Worm (Caenorhabditis elegans) whole organism, L3 larva: ENCODE measurements around the gene C12D8.13.

Experiments
- R02D3.7 ChIP-seq: fragments of 150-350 bp; optimal IDR thresholded peaks from 2 replicates; lab custom pipeline; 2014; ENCODE audit warnings: missing biosample characterization, missing genetic modification characterization
- aly-2 ChIP-seq: fragments of 150-350 bp; optimal IDR thresholded peaks from 2 replicates; lab custom pipeline; 2014; ENCODE audit warnings: missing biosample characterization, missing genetic modification characterization
- ceh-16 ChIP-seq: sonication (generic microtip); optimal IDR thresholded peaks from 2 replicates; lab custom pipeline; 2017; ENCODE audit warnings: missing biosample characterization, missing genetic modification characterization
- ceh-28 ChIP-seq: fragments of 150-350 bp; optimal IDR thresholded peaks from 2 replicates; lab custom pipeline; 2014; ENCODE audit warnings: missing biosample characterization, missing genetic modification reagents, missing genetic modification characterization
- ceh-82 ChIP-seq: fragments of 150-350 bp; optimal IDR thresholded peaks from 2 replicates; lab custom pipeline; 2014; ENCODE audit warnings: missing biosample characterization, missing genetic modification characterization
- ceh-9 ChIP-seq: sonication (generic microtip); optimal IDR thresholded peaks from 2 replicates; lab custom pipeline; 2018; ENCODE audit warnings: missing biosample characterization, missing genetic modification characterization
- daf-12 ChIP-seq: fragments of 150-350 bp; optimal IDR thresholded peaks from 2 replicates; lab custom pipeline; 2014; ENCODE audit warnings: missing biosample characterization, missing genetic modification reagents, missing genetic modification characterization
- egl-27 ChIP-seq: sonication (generic microtip); optimal IDR thresholded peaks from 4 replicates; lab custom pipeline; 2017; ENCODE audit warnings: missing biosample characterization, missing genetic modification reagents, missing genetic modification characterization
- egl-5 ChIP-seq: fragments of 150-350 bp; optimal IDR thresholded peaks from 2 replicates; lab custom pipeline; 2017; ENCODE audit warnings: missing biosample characterization, missing genetic modification reagents, missing genetic modification characterization, inconsistent platforms
- elt-1 ChIP-seq: fragments of 150-350 bp; optimal IDR thresholded peaks from 2 replicates; lab custom pipeline; 2014; ENCODE audit warnings: missing biosample characterization, missing genetic modification characterization
- elt-2 ChIP-seq: sonication (generic microtip); optimal IDR thresholded peaks from 2 replicates; lab custom pipeline; 2016; ENCODE audit warnings: missing genetic modification reagents, mild to moderate bottlenecking, missing genetic modification characterization, missing compliant biosample characterization
- elt-3 ChIP-seq, 3 experiments: fragments of 150-350 bp in 1 of 3; sonication (generic microtip) in 2 of 3; optimal IDR thresholded peaks; 2 replicates in 2 of 3; 4 replicates in 1 of 3; lab custom pipeline; 2014 to 2017; ENCODE audit warnings: missing biosample characterization in 3 of 3, missing genetic modification characterization in 3 of 3
- eor-1 ChIP-seq, 2 experiments: fragments of 150-350 bp; optimal IDR thresholded peaks; 2 replicates each; lab custom pipeline; 2014 to 2018; ENCODE audit warnings: missing biosample characterization in 2 of 2, missing genetic modification characterization in 2 of 2
- fkh-10 ChIP-seq: sonication (generic microtip); optimal IDR thresholded peaks from 2 replicates; lab custom pipeline; 2017; ENCODE audit warnings: missing biosample characterization, missing genetic modification reagents, missing genetic modification characterization
- fkh-2 ChIP-seq: fragments of 150-350 bp; optimal IDR thresholded peaks from 2 replicates; lab custom pipeline; 2014; ENCODE audit warnings: missing biosample characterization, missing genetic modification reagents, missing genetic modification characterization
- jun-1 ChIP-seq: fragments of 150-350 bp; optimal IDR thresholded peaks from 2 replicates; lab custom pipeline; 2014; ENCODE audit warnings: missing biosample characterization, missing genetic modification reagents, missing genetic modification characterization
- lin-15B ChIP-seq: fragments of 150-350 bp; optimal IDR thresholded peaks from 2 replicates; lab custom pipeline; 2014; ENCODE audit warnings: missing biosample characterization, missing genetic modification characterization
- lin-39 ChIP-seq: fragments of 150-350 bp; optimal IDR thresholded peaks from 2 replicates; lab custom pipeline; 2018; ENCODE audit warnings: missing biosample characterization, missing genetic modification reagents, missing genetic modification characterization
- mdl-1 ChIP-seq: fragments of 150-350 bp; optimal IDR thresholded peaks from 2 replicates; lab custom pipeline; 2014; ENCODE audit warnings: missing biosample characterization, missing genetic modification characterization
- mml-1 ChIP-seq: fragments of 150-350 bp; sonication (generic microtip); optimal IDR thresholded peaks from 3 replicates; lab custom pipeline; 2014; ENCODE audit warnings: missing biosample characterization, missing genetic modification characterization
- nfya-1 ChIP-seq: sonication (generic microtip); optimal IDR thresholded peaks from 2 replicates; lab custom pipeline; 2017; ENCODE audit warnings: missing genetic modification characterization, mild to moderate bottlenecking, missing compliant biosample characterization, antibody characterized with exemption, moderate library complexity; ENCODE audit not compliant: insufficient read depth
- nhr-12 ChIP-seq: fragments of 150-350 bp; optimal IDR thresholded peaks from 2 replicates; lab custom pipeline; 2014; ENCODE audit warnings: missing biosample characterization, missing genetic modification characterization
- nhr-23 ChIP-seq: fragments of 150-350 bp; optimal IDR thresholded peaks from 2 replicates; lab custom pipeline; 2014; ENCODE audit warnings: missing biosample characterization, missing genetic modification reagents, missing genetic modification characterization
- nhr-237 ChIP-seq: fragments of 150-350 bp; optimal IDR thresholded peaks from 2 replicates; lab custom pipeline; 2014; ENCODE audit warnings: missing biosample characterization, missing genetic modification characterization
- nhr-25 ChIP-seq: sonication (generic microtip); optimal IDR thresholded peaks from 2 replicates; lab custom pipeline; 2017; ENCODE audit warnings: missing biosample characterization, missing genetic modification characterization
- nhr-43 ChIP-seq: sonication (generic microtip); optimal IDR thresholded peaks from 2 replicates; lab custom pipeline; 2016; ENCODE audit warnings: mild to moderate bottlenecking, missing genetic modification characterization, missing compliant biosample characterization; ENCODE audit not compliant: poor library complexity, severe bottlenecking
- nhr-76 ChIP-seq: fragments of 150-350 bp; sonication (generic microtip); optimal IDR thresholded peaks from 5 replicates; lab custom pipeline; 2014; ENCODE audit warnings: missing biosample characterization, missing genetic modification characterization
- nhr-77 ChIP-seq: fragments of 150-350 bp; optimal IDR thresholded peaks from 2 replicates; lab custom pipeline; 2014; ENCODE audit warnings: missing biosample characterization, missing genetic modification characterization
- pha-4 ChIP-seq: fragments of 150-350 bp; optimal IDR thresholded peaks from 2 replicates; lab custom pipeline; 2014; ENCODE audit warnings: missing biosample characterization, missing genetic modification reagents, missing genetic modification characterization
- pqm-1 ChIP-seq: fragments of 150-350 bp; optimal IDR thresholded peaks from 2 replicates; lab custom pipeline; 2017; ENCODE audit warnings: missing biosample characterization, missing genetic modification characterization, inconsistent platforms
- sea-2 ChIP-seq: fragments of 150-350 bp; sonication (generic microtip); optimal IDR thresholded peaks from 4 replicates; lab custom pipeline; 2014; ENCODE audit warnings: missing biosample characterization, missing genetic modification reagents, missing genetic modification characterization
- skn-1 ChIP-seq: fragments of 150-350 bp; optimal IDR thresholded peaks from 2 replicates; lab custom pipeline; 2014; ENCODE audit warnings: missing biosample characterization, missing genetic modification characterization
- snpc-4 ChIP-seq: fragments of 150-350 bp; optimal IDR thresholded peaks from 2 replicates; lab custom pipeline; 2014; ENCODE audit warnings: missing biosample characterization, missing genetic modification characterization
- tbx-2 ChIP-seq: sonication (generic microtip); optimal IDR thresholded peaks from 2 replicates; lab custom pipeline; 2016; ENCODE audit warnings: mild to moderate bottlenecking, missing genetic modification characterization, missing compliant biosample characterization
- unc-39 ChIP-seq: sonication (generic microtip); optimal IDR thresholded peaks from 4 replicates; lab custom pipeline; 2017; ENCODE audit warnings: missing biosample characterization, missing genetic modification characterization
- unc-62 ChIP-seq: fragments of 150-350 bp; sonication (generic microtip); optimal IDR thresholded peaks from 4 replicates; lab custom pipeline; 2014; ENCODE audit warnings: missing biosample characterization, missing genetic modification reagents, missing genetic modification characterization
- zag-1 ChIP-seq: fragments of 150-350 bp; optimal IDR thresholded peaks from 2 replicates; lab custom pipeline; 2014; ENCODE audit warnings: missing biosample characterization, missing genetic modification characterization
- ztf-11 ChIP-seq: fragments of 150-350 bp; optimal IDR thresholded peaks from 2 replicates; lab custom pipeline; 2014; ENCODE audit warnings: missing biosample characterization, missing genetic modification characterization
- ztf-4 ChIP-seq: fragments of 150-350 bp; optimal IDR thresholded peaks from 2 replicates; lab custom pipeline; 2014; ENCODE audit warnings: missing biosample characterization, missing genetic modification characterization

Gene C12D8.13

DNA sequence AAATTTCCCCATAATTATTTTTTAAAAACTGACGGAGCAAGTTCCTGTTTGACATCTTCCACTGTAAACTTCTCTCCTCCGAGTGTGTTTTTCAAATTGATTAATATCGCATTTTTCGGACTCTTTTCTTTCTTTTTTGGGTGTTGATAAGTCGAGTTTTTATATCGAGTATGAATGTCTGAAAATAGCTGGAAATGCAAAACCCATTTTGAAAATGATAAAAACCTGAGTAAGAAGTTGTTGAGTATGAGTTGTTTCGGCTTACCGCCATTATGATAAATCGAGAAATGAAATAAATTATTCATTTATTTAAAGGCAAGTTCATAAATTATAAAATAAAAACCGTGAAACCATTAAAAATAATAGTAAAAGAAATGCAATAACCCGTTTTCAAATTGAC, 34.8 kb downstream of the C12D8.13 start, which contains the start of gene ZK856.18:
Gene ZK856.18 (minus strand): TSS at position 289 of the 400 bp plus-strand sequence.
- TF ChIP-seq ztf-4 (tag; lab: Kevin White, UChicago) (no peak), pha-4 (no peak), nhr-23 (no peak), nhr-76 (tag; lab: Kevin White, UChicago) (no peak), ceh-28 (tag; lab: Kevin White, UChicago) (no peak)

DNA sequence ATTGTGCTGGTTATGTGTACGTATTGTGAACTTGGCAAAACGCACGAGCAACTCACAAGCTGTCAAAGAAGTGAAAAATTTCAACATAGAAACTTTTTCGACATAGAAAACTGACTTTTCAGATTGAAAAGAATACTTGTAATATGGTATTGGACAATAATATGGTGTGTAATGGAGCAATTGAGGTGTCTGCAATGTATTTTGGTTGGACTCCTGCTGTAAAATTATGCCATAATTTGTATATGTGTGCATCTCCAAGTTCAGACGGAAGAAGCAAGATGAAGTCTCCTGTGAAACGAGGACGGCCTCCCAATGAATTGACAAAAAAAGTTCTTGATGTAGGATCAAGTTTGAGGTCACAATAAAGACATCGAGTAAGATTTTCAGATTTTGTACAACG, 36.7 kb downstream of the C12D8.13 start:
- TF ChIP-seq unc-62 (GFP tag; lab: Kevin White, UChicago) (no peak), lin-39 (tag; lab: Kevin White, UChicago) (no peak), skn-1 (tag; lab: Kevin White, UChicago) (no peak), elt-2 (tag; lab: Kevin White, UChicago) (no peak), egl-27 (tag; lab: Kevin White, UChicago) (no peak), sea-2 (GFP tag; lab: Kevin White, UChicago) (no peak), zag-1 (no peak), mml-1 (tag; lab: Kevin White, UChicago) (no peak), mdl-1 (tag; lab: Kevin White, UChicago) (no peak), daf-12 (no peak), aly-2 (tag; lab: Kevin White, UChicago) (no peak), nhr-12 (tag; lab: Kevin White, UChicago) (no peak), elt-1 (no peak), pqm-1 (tag; lab: Kevin White, UChicago) (no peak), nhr-25 (no peak), pha-4 (no peak), R02D3.7 (tag; lab: Kevin White, UChicago) (no peak)

DNA sequence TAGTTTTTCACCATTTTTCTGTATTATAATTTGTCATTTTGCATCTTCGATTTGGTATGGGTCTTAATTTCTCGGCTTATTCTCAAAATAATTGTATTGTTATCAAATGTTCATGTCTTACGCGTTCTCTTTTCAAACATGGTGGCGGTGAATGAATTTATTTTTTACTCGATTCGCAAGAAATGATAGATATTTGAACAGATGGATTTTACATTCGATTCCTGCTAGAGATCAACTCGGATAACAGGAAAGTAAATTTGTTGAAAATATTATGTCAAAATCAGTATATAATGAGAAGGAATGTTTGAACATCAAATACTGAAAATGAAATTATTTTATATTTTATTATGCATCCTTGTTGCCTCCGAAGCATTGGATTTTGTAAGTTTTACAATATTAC, 37.5 kb downstream of the C12D8.13 start, which contains the start of gene ZK856.4:
Gene ZK856.4 (plus strand): TSS at position 301 of the 400 bp plus-strand sequence.
- TF ChIP-seq unc-39 (tag; lab: Kevin White, UChicago) (no peak), ceh-16 (tag; lab: Kevin White, UChicago) (no peak), fkh-2 (tag; lab: Kevin White, UChicago) (no peak), nhr-77 (no peak), ceh-9 (no peak), elt-1 (no peak), nhr-237 (tag; lab: Kevin White, UChicago) (no peak), egl-5 (tag; lab: Kevin White, UChicago) (no peak), ceh-82 (tag; lab: Kevin White, UChicago) (no peak), jun-1 (tag; lab: Kevin White, UChicago) (no peak), pha-4 (no peak), mml-1 (tag; lab: Kevin White, UChicago) (no peak), elt-3 (tag; optimal IDR thresholded peaks at IDR 0.05; lab: Kevin White, UChicago) (no peak), eor-1 (tag; optimal IDR thresholded peaks at IDR 0.05; lab: Kevin White, UChicago) (no peak), fkh-10 (GFP tag; lab: Kevin White, UChicago) (no peak)

DNA sequence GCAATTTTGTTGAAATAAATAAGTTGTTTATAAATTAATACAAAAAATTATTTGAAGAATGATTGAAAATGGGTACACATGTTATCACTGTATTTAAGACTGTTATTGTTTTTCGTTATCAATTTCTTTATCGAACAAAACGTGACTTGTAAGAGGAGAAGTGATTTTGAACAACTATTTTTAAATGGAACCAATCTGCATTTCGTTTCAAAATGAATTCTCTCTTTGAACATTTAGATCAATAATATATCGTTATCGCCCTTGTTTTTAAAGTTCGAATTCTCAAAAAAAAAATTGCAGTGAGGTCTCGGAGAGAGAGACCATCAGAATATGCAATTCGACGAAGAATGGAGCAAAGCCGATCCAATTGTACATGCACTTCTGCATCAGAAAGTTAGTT, 41.3 kb downstream of the C12D8.13 start, which contains the start of gene cul-5:
Gene cul-5 (plus strand): TSS at position 301 of the 400 bp plus-strand sequence.
- TF ChIP-seq eor-1 (tag; optimal IDR thresholded peaks at IDR 0.05; lab: Kevin White, UChicago) (no peak), pha-4 (peak; percentile 29), pqm-1 (tag; lab: Kevin White, UChicago) (peak; percentile 35), elt-2 (tag; lab: Kevin White, UChicago) (peak; percentile 28)
- TF ChIP-seq, all 47 proteins: peak for 3

DNA sequence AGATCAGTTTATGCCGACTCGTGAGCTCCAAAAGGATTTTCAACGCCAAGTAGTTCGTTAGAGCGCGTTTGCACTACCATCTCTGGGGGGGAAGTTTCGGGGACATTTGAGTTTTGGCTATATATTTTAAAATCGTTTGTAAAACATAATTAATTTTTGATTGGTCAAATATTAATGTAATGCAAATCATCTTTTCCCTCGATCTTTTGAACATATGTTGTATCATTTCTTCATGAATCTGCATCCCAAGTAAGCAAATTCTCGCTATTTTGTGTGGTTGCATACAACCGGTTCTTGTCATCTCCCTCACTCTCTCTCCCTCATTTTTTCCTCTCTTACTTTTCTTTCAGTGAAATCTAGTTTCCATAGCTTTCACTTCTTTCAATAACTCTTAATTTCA, 42.3 kb downstream of the C12D8.13 start:
- TF ChIP-seq nfya-1 (peak; percentile 45), aly-2 (tag; lab: Kevin White, UChicago) (no peak), daf-12 (no peak), sea-2 (GFP tag; lab: Kevin White, UChicago) (no peak), unc-62 (GFP tag; lab: Kevin White, UChicago) (no peak), tbx-2 (tag; lab: Kevin White, UChicago) (no peak), pqm-1 (tag; lab: Kevin White, UChicago) (peak; percentile 9), ceh-9 (no peak), skn-1 (tag; lab: Kevin White, UChicago) (peak; percentile 69), fkh-2 (tag; lab: Kevin White, UChicago) (no peak), nhr-25 (peak; percentile 85), ztf-11 (tag; lab: Kevin White, UChicago) (no peak), elt-2 (tag; lab: Kevin White, UChicago) (peak; percentile 14), pha-4 (peak; percentile 73), lin-15B (tag; lab: Kevin White, UChicago) (peak; percentile 72), nhr-43 (tag; lab: Kevin White, UChicago) (peak; percentile 66), nhr-23 (peak; percentile 42), mml-1 (tag; lab: Kevin White, UChicago) (no peak), snpc-4 (tag; lab: Kevin White, UChicago) (peak; percentile 45), jun-1 (tag; lab: Kevin White, UChicago) (peak; percentile 10)
